Worm (Caenorhabditis elegans): ENCODE measurements around the gene nurf-1.

The nurf-1 gene

DNA sequence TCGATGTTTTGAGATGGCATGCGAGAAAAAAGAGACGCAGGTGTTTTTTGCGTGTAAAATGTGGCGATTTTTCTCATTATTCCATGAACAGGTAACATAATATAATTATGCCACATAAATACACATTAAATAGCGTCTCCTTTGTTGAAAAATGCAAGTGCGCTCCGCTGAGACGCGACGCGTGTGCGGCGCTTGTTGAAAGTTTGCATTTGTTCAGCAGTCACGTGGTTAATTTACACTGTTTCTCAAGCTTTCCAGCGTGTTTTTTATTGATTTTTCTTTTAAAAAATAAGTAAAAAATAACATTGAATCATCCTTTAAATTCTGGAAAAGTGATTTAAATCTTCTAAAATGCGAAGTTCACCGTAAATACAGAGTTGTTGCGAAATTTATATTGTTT is 9.1 kb downstream of the nurf-1 start (continued):
- TF ChIP-seq elt-3 (tag; optimal IDR thresholded peaks at IDR 0.05), result peak in 2 of 6 experiments; percentile 45 to 93
- TF ChIP-seq zip-4 (GFP tag; optimal IDR thresholded peaks at IDR 0.05), result peak; percentile 67
- TF ChIP-seq vab-15 (tag; optimal IDR thresholded peaks at IDR 0.05), result no peak
- no peak for TF ChIP-seq nhr-12 (tag; optimal IDR thresholded peaks at IDR 0.05)
- TF ChIP-seq lin-13 (GFP tag; optimal IDR thresholded peaks at IDR 0.05), result peak; percentile 81
- no peak for TF ChIP-seq ets-5 (GFP tag; IDR thresholded peaks at IDR 0.05)
- peak; percentile 50 for TF ChIP-seq fos-1 (tag; optimal IDR thresholded peaks at IDR 0.05)
- TF ChIP-seq nhr-20 (tag; optimal IDR thresholded peaks at IDR 0.05), result peak; percentile 91
- peak; percentile 97 for TF ChIP-seq mep-1 (tag; optimal IDR thresholded peaks at IDR 0.05)
- TF ChIP-seq swsn-7 (tag; optimal IDR thresholded peaks at IDR 0.05), result peak; percentile 83
- TF ChIP-seq rnt-1 (tag; optimal IDR thresholded peaks at IDR 0.05), result peak; percentile 76
- peak; percentile 95 for TF ChIP-seq snu-23 (GFP tag; optimal IDR thresholded peaks at IDR 0.05)
- peak; percentile 27 for TF ChIP-seq ceh-90 (tag; optimal IDR thresholded peaks at IDR 0.05)
- peak; percentile 68 for TF ChIP-seq F16B12.6 (tag; optimal IDR thresholded peaks at IDR 0.05)
- peak; percentile 89 to 91 for TF ChIP-seq lin-35 (GFP tag; optimal IDR thresholded peaks at IDR 0.05)
- peak; percentile 84 for TF ChIP-seq snpc-4 (tag; optimal IDR thresholded peaks at IDR 0.05)
- peak; percentile 94 for TF ChIP-seq lin-14 (GFP tag; optimal IDR thresholded peaks at IDR 0.05)
- peak; percentile 77 for TF ChIP-seq egl-13 (tag; optimal IDR thresholded peaks at IDR 0.05)
- peak; percentile 93 for TF ChIP-seq skn-1 (tag; optimal IDR thresholded peaks at IDR 0.05)
- no peak for TF ChIP-seq zag-1 (tag; optimal IDR thresholded peaks at IDR 0.05)
- peak; percentile 37 for TF ChIP-seq sox-4 (tag; optimal IDR thresholded peaks at IDR 0.05)
- TF ChIP-seq mdl-1 (tag; optimal IDR thresholded peaks at IDR 0.05), result peak; percentile 23 to 98
- peak; percentile 28 for TF ChIP-seq hpl-2 (GFP tag; optimal IDR thresholded peaks at IDR 0.05)
- peak; percentile 80 to 87 (median 83) for TF ChIP-seq dpl-1 (GFP tag; optimal IDR thresholded peaks at IDR 0.05)
- peak; percentile 93 for TF ChIP-seq lin-15B (tag; optimal IDR thresholded peaks at IDR 0.05)
- TF ChIP-seq lin-39 (tag; optimal IDR thresholded peaks at IDR 0.05), result peak; percentile 60
- TF ChIP-seq sptf-1 (tag; optimal IDR thresholded peaks at IDR 0.05), result no peak
- TF ChIP-seq hlh-4 (tag; optimal IDR thresholded peaks at IDR 0.05), result no peak
- TF ChIP-seq irx-1 (tag; optimal IDR thresholded peaks at IDR 0.05), result peak; percentile 79
- TF ChIP-seq ama-1 (optimal IDR thresholded peaks at IDR 0.05), result peak; percentile 34
- no peak for TF ChIP-seq ces-1 (GFP tag; optimal IDR thresholded peaks at IDR 0.05)
- no peak; the same call in 1 of the 2 replicates for TF ChIP-seq ceh-88 (GFP tag; IDR thresholded peaks at IDR 0.05)
- TF ChIP-seq fkh-4 (tag; optimal IDR thresholded peaks at IDR 0.05; ENCODE audit: borderline replicate concordance), result no peak
- no peak for TF ChIP-seq efl-3 (GFP tag; optimal IDR thresholded peaks at IDR 0.05)
- TF ChIP-seq nhr-28 (tag; optimal IDR thresholded peaks at IDR 0.05), result no peak
- TF ChIP-seq tlp-1 (tag; optimal IDR thresholded peaks at IDR 0.05), result no peak
- peak; percentile 87 to 95 for TF ChIP-seq lsy-2 (tag; optimal IDR thresholded peaks at IDR 0.05)
- peak; percentile 50 for TF ChIP-seq ceh-8 (GFP tag; optimal IDR thresholded peaks at IDR 0.05)
- peak; percentile 64 to 91 (median 69) for TF ChIP-seq ceh-82 (tag; optimal IDR thresholded peaks at IDR 0.05)
- TF ChIP-seq unc-86 (tag; optimal IDR thresholded peaks at IDR 0.05), result peak; percentile 73
- peak; percentile 59 for TF ChIP-seq nhr-237 (tag; optimal IDR thresholded peaks at IDR 0.05)
- TF ChIP-seq egl-27 (tag; optimal IDR thresholded peaks at IDR 0.05), result no peak
- peak; percentile 81 for TF ChIP-seq nhr-90 (tag; optimal IDR thresholded peaks at IDR 0.05; ENCODE audit: poor library complexity)

DNA sequence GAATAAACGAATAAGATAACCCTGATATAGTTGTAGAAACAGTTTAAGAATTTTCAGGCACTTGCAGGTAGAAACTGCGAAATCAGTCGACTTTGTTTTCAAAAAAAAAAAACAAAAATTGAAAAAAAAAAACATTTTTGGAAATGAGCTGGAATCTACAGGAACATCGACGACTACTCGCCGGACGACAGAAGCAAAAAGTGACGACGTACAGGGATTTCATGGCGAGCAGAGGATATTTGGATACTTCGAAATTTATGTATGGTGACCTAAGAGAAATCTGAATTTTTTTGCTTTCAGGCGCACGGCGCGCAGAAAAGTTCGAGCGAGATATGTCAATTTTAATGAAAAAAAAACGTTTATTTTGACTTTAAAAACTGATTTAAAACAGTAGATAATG is 10.6 kb downstream of the nurf-1 start:
- no peak for TF ChIP-seq isw-1 (GFP tag; IDR thresholded peaks at IDR 0.05)
- no peak for TF ChIP-seq sup-37 (GFP tag; optimal IDR thresholded peaks at IDR 0.05)
- TF ChIP-seq hpl-2 (GFP tag; optimal IDR thresholded peaks at IDR 0.05), result no peak
- TF ChIP-seq dpl-1 (GFP tag; optimal IDR thresholded peaks at IDR 0.05), result no peak
- no peak for TF ChIP-seq snu-23 (GFP tag; optimal IDR thresholded peaks at IDR 0.05)
- TF ChIP-seq snpc-4 (tag; optimal IDR thresholded peaks at IDR 0.05), result no peak
- no peak for TF ChIP-seq hlh-4 (tag; optimal IDR thresholded peaks at IDR 0.05)
- TF ChIP-seq fkh-4 (tag; optimal IDR thresholded peaks at IDR 0.05; ENCODE audit: borderline replicate concordance), result no peak
- no peak for TF ChIP-seq tlp-1 (tag; optimal IDR thresholded peaks at IDR 0.05)
- TF ChIP-seq mep-1 (tag; optimal IDR thresholded peaks at IDR 0.05), result no peak
- TF ChIP-seq lin-15B (tag; optimal IDR thresholded peaks at IDR 0.05), result no peak
- TF ChIP-seq swsn-7 (tag; optimal IDR thresholded peaks at IDR 0.05), result no peak
- no peak for TF ChIP-seq mdl-1 (tag; optimal IDR thresholded peaks at IDR 0.05)
- TF ChIP-seq lir-3 (tag; optimal IDR thresholded peaks at IDR 0.05; ENCODE audit: poor library complexity), result no peak
- TF ChIP-seq unc-86 (tag; optimal IDR thresholded peaks at IDR 0.05), result no peak
- no peak for TF ChIP-seq aly-2 (tag; optimal IDR thresholded peaks at IDR 0.05)
- TF ChIP-seq Y116A8C.19 (tag; optimal IDR thresholded peaks at IDR 0.05; ENCODE audit: borderline replicate concordance), result no peak
- TF ChIP-seq elt-3 (tag; optimal IDR thresholded peaks at IDR 0.05), result no peak

All from whole organism, L1 larva.